Worm (Caenorhabditis elegans) whole organism, midembryonic: ENCODE results near the gene clec-84.

Experiments used
- cog-1 ChIP-seq: sonication (generic microtip); optimal IDR thresholded peaks from 2 replicates; lab custom pipeline; 2016; ENCODE audit warnings: missing genetic modification characterization, missing compliant biosample characterization
- flt-1 ChIP-seq: fragments of 200-800 bp; sonication (Bioruptor generic); IDR thresholded peaks from 2 replicates; pipeline ENCODE4 v1.3.6; 2022; ENCODE audit warnings: missing genetic modification characterization, missing compliant biosample characterization
- klf-2 ChIP-seq: fragments of 200-800 bp; sonication (Bioruptor generic); conservative IDR thresholded peaks from 2 replicates; pipeline ENCODE4 v1.3.6; 2022; ENCODE audit warnings: missing genetic modification reagents, missing genetic modification characterization, missing compliant biosample characterization
- med-1 ChIP-seq: sonication (generic microtip); optimal IDR thresholded peaks from 2 replicates; lab custom pipeline; 2017; ENCODE audit warnings: missing genetic modification characterization, mild to moderate bottlenecking, missing compliant biosample characterization, antibody characterized with exemption, missing genetic modification reagents; ENCODE audit not compliant: insufficient read depth
- ref-1 ChIP-seq: fragments of 200-800 bp; sonication (Bioruptor generic); conservative IDR thresholded peaks from 2 replicates; pipeline ENCODE4 v1.3.6; 2022; ENCODE audit warnings: missing genetic modification reagents, missing genetic modification characterization, missing compliant biosample characterization
- tab-1 ChIP-seq: fragments of 200-800 bp; sonication (Bioruptor generic); IDR thresholded peaks from 2 replicates; pipeline ENCODE4 v1.3.6; 2022; ENCODE audit warnings: missing genetic modification characterization, missing compliant biosample characterization
- ztf-23 ChIP-seq: fragments of 200-800 bp; sonication (Bioruptor generic); IDR thresholded peaks from 2 replicates; pipeline ENCODE4 v1.3.6; 2022; ENCODE audit warnings: missing genetic modification reagents, missing genetic modification characterization, missing compliant biosample characterization
- ztf-29 ChIP-seq: fragments of 200-800 bp; sonication (Bioruptor generic); IDR thresholded peaks from 2 replicates; pipeline ENCODE4 v1.3.6; 2022; ENCODE audit warnings: missing genetic modification reagents, missing genetic modification characterization, missing compliant biosample characterization

ce11 chrIV:2819633-2820032, 22.6 kb upstream of the clec-84 start, which contains the start of gene Y54G2A.13:
- TF ChIP-seq flt-1 (GFP tag; lab: Robert Waterston, UW) (no peak), ztf-23 (GFP tag; lab: Robert Waterston, UW) (no peak), cog-1 (tag; lab: Kevin White, UChicago) (no peak), ztf-29 (GFP tag; lab: Robert Waterston, UW) (no peak), klf-2 (GFP tag; lab: Robert Waterston, UW) (no peak), ref-1 (GFP tag; lab: Robert Waterston, UW) (no peak), med-1 (GFP tag; lab: Kevin White, UChicago) (no peak), tab-1 (no peak)
